Fruit fly (Drosophila melanogaster): ENCODE results near the gene Or19a.
"Not testable (repeated sequence)": the region's sequence is repeated elsewhere in the genome, so short reads cannot be mapped to it uniquely, and the experiment has no call there.

The Or19a gene

DNA sequence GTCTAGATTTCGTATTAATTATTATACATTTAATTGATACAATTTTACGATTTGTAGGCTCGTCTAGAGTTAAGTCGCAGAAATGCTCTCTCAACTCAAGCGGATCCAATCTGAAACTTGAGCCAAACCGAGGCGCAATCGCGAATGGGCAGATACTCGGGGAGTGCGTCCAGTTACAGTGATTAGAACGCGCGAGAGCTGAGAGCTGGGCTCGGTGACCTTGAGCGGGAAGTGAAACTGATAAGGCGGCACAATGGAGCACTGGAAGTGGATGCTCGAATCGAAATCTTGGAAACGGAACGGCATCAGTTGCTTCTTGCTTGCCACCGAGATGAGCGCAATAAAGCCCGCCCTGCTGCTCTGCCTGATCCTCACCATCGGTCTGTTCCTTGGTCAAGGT, 20.8 kb downstream of the Or19a start, which contains the start of gene CG34331:
TSS of gene CG34331 (plus strand) at position 301 of the 400 bp plus-strand sequence.
- no peak for TF ChIP-seq CG32121 (GFP tag; IDR thresholded peaks at IDR 0.05)
- no peak for TF ChIP-seq CG4496 (GFP tag; IDR thresholded peaks at IDR 0.05)
- no peak for TF ChIP-seq CG15710 (tag; optimal IDR thresholded peaks at IDR 0.05)
- no peak for TF ChIP-seq Ets98B (GFP tag; IDR thresholded peaks at IDR 0.05)

DNA sequence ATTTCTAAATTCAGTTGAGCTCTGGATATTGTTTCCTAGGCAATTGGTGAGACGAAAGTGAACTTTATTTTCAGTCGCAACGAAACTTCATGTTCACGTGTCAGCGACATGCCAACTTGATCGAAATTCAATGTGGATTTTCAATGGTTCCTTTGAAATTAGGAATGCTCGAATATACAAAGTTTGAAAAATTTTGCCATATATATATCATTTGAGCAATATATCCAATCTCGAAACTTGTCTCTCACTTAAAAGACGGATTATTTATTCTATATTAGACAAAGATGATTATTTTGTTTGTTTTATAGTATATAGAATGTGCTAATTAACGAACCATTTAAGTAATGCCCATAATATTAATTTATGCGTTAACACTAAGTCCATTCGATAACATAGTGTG, 32.5 kb downstream of the Or19a start, which contains the start of gene karr:
TSS of gene karr (minus strand) at position 101 of the 400 bp plus-strand sequence.
- TF ChIP-seq CG10348 (GFP tag; IDR thresholded peaks at IDR 0.05) = no peak

DNA sequence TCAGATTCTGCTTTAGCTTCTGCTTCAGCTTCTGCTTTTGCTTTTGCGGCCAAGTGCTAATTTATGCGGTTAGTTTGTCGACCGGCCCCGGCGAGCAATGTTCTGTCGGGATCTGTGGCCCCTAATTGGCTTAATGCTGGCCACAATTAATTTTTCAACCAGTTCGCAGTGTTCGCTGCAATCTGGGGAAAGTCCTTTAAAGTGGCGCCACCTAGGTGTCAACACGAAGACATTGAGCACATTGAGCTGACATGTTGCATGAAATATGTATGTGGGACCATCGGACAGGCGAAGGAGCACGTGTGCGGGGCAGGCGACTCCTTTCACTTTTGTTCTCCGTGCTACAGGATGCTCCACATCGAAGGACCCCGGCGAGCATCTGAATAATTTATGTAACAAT, 38.0 kb downstream of the Or19a start:
- TF ChIP-seq CG9948 (tag; optimal IDR thresholded peaks at IDR 0.05) = no peak
- TF ChIP-seq CG34367 (tag; optimal IDR thresholded peaks at IDR 0.05) = no peak
- no peak for TF ChIP-seq EcR (GFP tag; optimal IDR thresholded peaks at IDR 0.05)
- TF ChIP-seq CG12605 (GFP tag; IDR thresholded peaks at IDR 0.05) = no peak
- TF ChIP-seq rn (GFP tag; IDR thresholded peaks at IDR 0.05) = no peak
- no peak for TF ChIP-seq Pif1A (GFP tag; optimal IDR thresholded peaks at IDR 0.05)
- no peak for TF ChIP-seq CG14655 (GFP tag; optimal IDR thresholded peaks at IDR 0.05)
- no peak for TF ChIP-seq Pif1B (GFP tag; optimal IDR thresholded peaks at IDR 0.05)
- no peak for TF ChIP-seq D1 (tag; optimal IDR thresholded peaks at IDR 0.05)
- no peak for TF ChIP-seq CG15710 (tag; optimal IDR thresholded peaks at IDR 0.05)
- no peak for TF ChIP-seq CG17806 (tag; optimal IDR thresholded peaks at IDR 0.05)
- no peak for TF ChIP-seq CG8301 (tag; optimal IDR thresholded peaks at IDR 0.05)
- TF ChIP-seq CG4496 (GFP tag; IDR thresholded peaks at IDR 0.05) = no peak
- no peak for TF ChIP-seq CG8159 (tag; optimal IDR thresholded peaks at IDR 0.05)
- no peak for TF ChIP-seq gl (tag; optimal IDR thresholded peaks at IDR 0.05)
- no peak for TF ChIP-seq Ets98B (GFP tag; IDR thresholded peaks at IDR 0.05)
- TF ChIP-seq Snoo (tag; optimal IDR thresholded peaks at IDR 0.05) = no peak
- TF ChIP-seq CG32121 (GFP tag; IDR thresholded peaks at IDR 0.05) = no peak

DNA sequence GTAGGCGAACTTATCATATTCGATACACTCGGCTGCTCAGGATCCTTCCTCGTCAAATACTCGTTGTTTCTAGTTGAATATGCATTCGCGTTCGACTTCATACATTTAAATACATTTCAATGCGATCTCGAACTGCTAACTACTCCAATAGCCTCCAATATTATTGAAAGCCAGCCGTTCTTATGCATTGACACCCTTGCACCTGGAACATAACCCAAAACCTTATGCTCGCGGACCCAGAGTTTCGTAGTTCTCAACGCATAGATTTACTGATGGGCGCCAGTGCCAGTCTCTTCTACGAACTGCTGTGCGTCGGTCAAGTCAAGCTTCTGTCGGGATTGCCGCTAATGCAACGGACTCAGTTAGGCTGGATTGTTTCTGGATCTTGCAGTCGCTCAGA, 46.6 kb downstream of the Or19a start, which contains the start of gene CG42581:
TSS of gene CG42581 (minus strand) at position 101 of the 400 bp plus-strand sequence.
- not testable (repeated sequence) for TF ChIP-seq Snoo (tag; optimal IDR thresholded peaks at IDR 0.05); CG34367 (tag; optimal IDR thresholded peaks at IDR 0.05); CG14655 (GFP tag; optimal IDR thresholded peaks at IDR 0.05)

DNA sequence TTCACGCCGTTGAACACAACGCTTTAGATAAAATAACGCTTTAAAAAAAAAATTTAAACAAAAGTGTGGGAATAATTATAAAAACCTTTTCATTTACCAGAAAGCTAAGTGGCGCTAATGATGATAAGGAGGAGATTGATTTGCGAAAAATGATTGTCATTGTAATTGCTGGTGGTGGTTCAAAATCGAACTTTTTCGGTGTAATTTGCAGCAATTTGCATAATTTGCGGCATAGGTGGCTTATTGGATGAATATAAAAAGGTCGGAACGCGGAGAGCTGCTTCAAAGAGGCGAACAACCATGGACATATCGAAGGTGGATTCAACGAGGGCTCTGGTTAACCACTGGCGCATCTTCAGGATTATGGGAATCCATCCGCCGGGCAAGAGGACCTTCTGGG, 48.9 kb downstream of the Or19a start, which contains the start of gene Or19b:
TSS of gene Or19b (plus strand) at position 301 of the 400 bp plus-strand sequence.
- not testable (repeated sequence) for TF ChIP-seq CG8159 (tag; optimal IDR thresholded peaks at IDR 0.05); Snoo (tag; optimal IDR thresholded peaks at IDR 0.05); CG14655 (GFP tag; optimal IDR thresholded peaks at IDR 0.05)

DNA sequence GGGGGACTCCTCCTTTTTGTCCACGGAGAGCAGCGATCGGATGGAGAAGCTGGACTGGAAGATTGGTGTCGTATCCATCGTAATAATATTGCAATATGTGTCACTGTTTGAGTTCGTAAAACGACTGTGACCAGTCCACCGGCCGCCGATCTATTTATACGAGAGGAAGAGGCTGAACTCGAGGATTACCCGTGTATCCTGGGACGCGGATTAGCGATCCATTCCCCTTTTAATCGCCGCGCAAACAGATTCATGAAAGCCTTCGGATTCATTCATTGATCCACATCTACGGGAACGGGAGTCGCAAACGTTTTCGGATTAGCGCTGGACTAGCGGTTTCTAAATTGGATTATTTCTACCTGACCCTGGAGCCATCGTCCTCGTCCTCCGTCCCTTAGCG, 50.7 kb downstream of the Or19a start, which contains the start of gene fd19B:
TSS of gene fd19B (minus strand) at position 101 of the 400 bp plus-strand sequence.
- TF ChIP-seq CG14655 (GFP tag; optimal IDR thresholded peaks at IDR 0.05) (no peak), CG8301 (tag; optimal IDR thresholded peaks at IDR 0.05) (no peak), Ets98B (GFP tag; IDR thresholded peaks at IDR 0.05) (no peak)
